Worm (Caenorhabditis elegans) whole organism, L1 larva: ENCODE results near the gene Y42H9AR.1.
A peak's percentile ranks its signal among the peaks of the same experiment; 100 is the strongest.

Experiments
- C16A3.4 ChIP-seq: fragments of 150-350 bp; optimal IDR thresholded peaks from 2 replicates; lab custom pipeline; 2014; ENCODE audit warnings: missing biosample characterization, missing genetic modification characterization
- F16B12.6 ChIP-seq: fragments of 150-350 bp; optimal IDR thresholded peaks from 2 replicates; lab custom pipeline; 2014; ENCODE audit warnings: missing biosample characterization, missing genetic modification characterization
- aha-1 ChIP-seq: fragments of 150-350 bp; optimal IDR thresholded peaks from 2 replicates; lab custom pipeline; 2014; ENCODE audit warnings: missing biosample characterization, missing genetic modification characterization
- aly-2 ChIP-seq: fragments of 150-350 bp; optimal IDR thresholded peaks from 2 replicates; lab custom pipeline; 2014; ENCODE audit warnings: missing biosample characterization, missing genetic modification characterization
- ama-1 ChIP-seq: fragments of 150-350 bp; optimal IDR thresholded peaks from 2 replicates; lab custom pipeline; 2014
- blmp-1 ChIP-seq: fragments of 150-350 bp; optimal IDR thresholded peaks from 2 replicates; lab custom pipeline; 2014; ENCODE audit warnings: missing biosample characterization, missing genetic modification characterization
- ceh-63 ChIP-seq: fragments of 200-800 bp; sonication (Bioruptor generic); optimal IDR thresholded peaks from 2 replicates; lab custom pipeline; 2018; ENCODE audit warnings: mild to moderate bottlenecking, missing genetic modification characterization, missing compliant biosample characterization
- ceh-82 ChIP-seq, 3 experiments: fragments of 150-350 bp in 1 of 3; sonication (generic microtip) in 2 of 3; optimal IDR thresholded peaks; 2 replicates each; lab custom pipeline; 2014 to 2017; ENCODE audit warnings: missing biosample characterization in 3 of 3, missing genetic modification characterization in 3 of 3
- ceh-90 ChIP-seq: sonication (generic microtip); optimal IDR thresholded peaks from 2 replicates; lab custom pipeline; 2016; ENCODE audit warnings: missing genetic modification characterization, missing compliant biosample characterization
- ces-1 ChIP-seq: fragments of 150-350 bp; optimal IDR thresholded peaks from 2 replicates; lab custom pipeline; 2014; ENCODE audit warnings: missing biosample characterization, missing genetic modification reagents, missing genetic modification characterization
- dpl-1 ChIP-seq, 3 experiments: fragments of 150-350 bp in 2 of 3; sonication (generic microtip) in 1 of 3; optimal IDR thresholded peaks; 2 replicates each; lab custom pipeline; 2014 to 2017; ENCODE audit warnings: missing biosample characterization in 3 of 3, missing genetic modification characterization in 3 of 3, missing genetic modification reagents in 3 of 3
- efl-1 ChIP-seq, 4 experiments: fragments of 150-350 bp; optimal IDR thresholded peaks in 3 of 4; peaks in 1 of 4; 1 replicate in 1 of 4; 2 replicates in 3 of 4; lab custom pipeline; 2014; ENCODE audit warnings: missing biosample characterization in 2 of 4, missing genetic modification characterization in 2 of 4, missing genetic modification reagents in 2 of 4
- egl-27 ChIP-seq, 2 experiments: fragments of 150-350 bp in 1 of 2; sonication (generic microtip); optimal IDR thresholded peaks; 3 replicates each; lab custom pipeline; 2017 to 2018; ENCODE audit warnings: missing biosample characterization in 2 of 2, missing genetic modification characterization in 2 of 2, missing genetic modification reagents in 2 of 2
- ets-5 ChIP-seq: fragments of 200-800 bp; sonication (Bioruptor generic); IDR thresholded peaks from 2 replicates; pipeline ENCODE4 v1.3.6; 2022; ENCODE audit warnings: missing genetic modification characterization, missing compliant biosample characterization
- fkh-10 ChIP-seq: sonication (generic microtip); optimal IDR thresholded peaks from 2 replicates; lab custom pipeline; 2017; ENCODE audit warnings: missing biosample characterization, missing genetic modification reagents, missing genetic modification characterization
- fkh-8 ChIP-seq: sonication (generic microtip); optimal IDR thresholded peaks from 2 replicates; lab custom pipeline; 2016; ENCODE audit warnings: mild to moderate bottlenecking, missing genetic modification characterization, missing compliant biosample characterization
- fos-1 ChIP-seq: fragments of 150-350 bp; optimal IDR thresholded peaks from 2 replicates; lab custom pipeline; 2014; ENCODE audit warnings: missing biosample characterization, missing genetic modification characterization
- grh-1 ChIP-seq: fragments of 200-800 bp; sonication (Bioruptor generic); IDR thresholded peaks from 2 replicates; pipeline ENCODE4 v1.3.6; 2022; ENCODE audit warnings: missing genetic modification reagents, missing genetic modification characterization, missing compliant biosample characterization
- hlh-17 ChIP-seq: fragments of 200-800 bp; sonication (Bioruptor generic); optimal IDR thresholded peaks from 2 replicates; lab custom pipeline; 2018; ENCODE audit warnings: missing genetic modification characterization, mild to moderate bottlenecking, missing compliant biosample characterization, moderate library complexity, borderline replicate concordance
- hlh-4 ChIP-seq: sonication (generic microtip); optimal IDR thresholded peaks from 2 replicates; lab custom pipeline; 2016; ENCODE audit warnings: mild to moderate bottlenecking, missing genetic modification characterization, missing compliant biosample characterization
- irx-1 ChIP-seq: sonication (generic microtip); optimal IDR thresholded peaks from 2 replicates; lab custom pipeline; 2016; ENCODE audit warnings: missing genetic modification characterization, missing compliant biosample characterization
- jun-1 ChIP-seq: fragments of 150-350 bp; optimal IDR thresholded peaks from 2 replicates; lab custom pipeline; 2014; ENCODE audit warnings: missing biosample characterization, missing genetic modification reagents, missing genetic modification characterization
- lin-14 ChIP-seq: fragments of 200-800 bp; sonication (Bioruptor generic); optimal IDR thresholded peaks from 2 replicates; lab custom pipeline; 2018; ENCODE audit warnings: mild to moderate bottlenecking, missing genetic modification characterization, moderate library complexity, missing compliant biosample characterization
- lin-15B ChIP-seq: fragments of 150-350 bp; sonication (generic microtip); optimal IDR thresholded peaks from 3 replicates; lab custom pipeline; 2014; ENCODE audit warnings: missing biosample characterization, missing genetic modification characterization
- lin-35 ChIP-seq, 2 experiments: fragments of 150-350 bp; optimal IDR thresholded peaks; 2 replicates each; lab custom pipeline; 2014; ENCODE audit warnings: missing biosample characterization in 2 of 2, missing genetic modification characterization in 2 of 2, missing genetic modification reagents in 2 of 2
- lin-39 ChIP-seq: fragments of 150-350 bp; optimal IDR thresholded peaks from 2 replicates; lab custom pipeline; 2014; ENCODE audit warnings: missing biosample characterization, missing genetic modification reagents, missing genetic modification characterization
- lsy-2 ChIP-seq, 2 experiments: fragments of 150-350 bp; optimal IDR thresholded peaks; 2 replicates each; lab custom pipeline; 2014; ENCODE audit warnings: missing biosample characterization in 2 of 2, missing genetic modification characterization in 2 of 2
- mab-9 ChIP-seq: fragments of 200-800 bp; sonication (Bioruptor generic); IDR thresholded peaks from 2 replicates; pipeline ENCODE4 v1.3.6; 2022; ENCODE audit warnings: missing genetic modification reagents, missing genetic modification characterization, missing compliant biosample characterization
- mdl-1 ChIP-seq, 2 experiments: fragments of 150-350 bp; optimal IDR thresholded peaks; 2 replicates each; lab custom pipeline; 2014 to 2017; ENCODE audit warnings: missing biosample characterization in 2 of 2, missing genetic modification characterization in 2 of 2, inconsistent platforms in 1 of 2
- mep-1 ChIP-seq: fragments of 150-350 bp; optimal IDR thresholded peaks from 2 replicates; lab custom pipeline; 2014; ENCODE audit warnings: missing biosample characterization, missing genetic modification characterization
- nhr-11 ChIP-seq: fragments of 150-350 bp; optimal IDR thresholded peaks from 2 replicates; lab custom pipeline; 2014; ENCODE audit warnings: missing biosample characterization, missing genetic modification characterization
- nhr-12 ChIP-seq: sonication (generic microtip); optimal IDR thresholded peaks from 2 replicates; lab custom pipeline; 2017; ENCODE audit warnings: missing biosample characterization, missing genetic modification characterization
- nhr-20 ChIP-seq: sonication (generic microtip); optimal IDR thresholded peaks from 2 replicates; lab custom pipeline; 2016; ENCODE audit warnings: mild to moderate bottlenecking, missing genetic modification characterization, missing compliant biosample characterization
- nhr-28 ChIP-seq: fragments of 150-350 bp; optimal IDR thresholded peaks from 2 replicates; lab custom pipeline; 2014; ENCODE audit warnings: missing biosample characterization, missing genetic modification characterization
- nhr-47 ChIP-seq: sonication (generic microtip); optimal IDR thresholded peaks from 2 replicates; lab custom pipeline; 2016; ENCODE audit warnings: mild to moderate bottlenecking, missing genetic modification characterization, moderate library complexity, missing compliant biosample characterization
- nhr-71 ChIP-seq: sonication (generic microtip); optimal IDR thresholded peaks from 2 replicates; lab custom pipeline; 2016; ENCODE audit warnings: mild to moderate bottlenecking, missing genetic modification characterization, moderate library complexity, missing compliant biosample characterization
- nhr-76 ChIP-seq: sonication (generic microtip); optimal IDR thresholded peaks from 2 replicates; lab custom pipeline; 2017; ENCODE audit warnings: missing biosample characterization, missing genetic modification characterization
- nhr-85 ChIP-seq: sonication (generic microtip); peaks from one replicate; lab custom pipeline; 2016; ENCODE audit warnings: missing genetic modification characterization, inconsistent platforms, missing compliant biosample characterization
- pqm-1 ChIP-seq: sonication (generic microtip); optimal IDR thresholded peaks from 3 replicates; lab custom pipeline; 2017; ENCODE audit warnings: missing biosample characterization, missing genetic modification characterization
- rnt-1 ChIP-seq: sonication (generic microtip); optimal IDR thresholded peaks from 2 replicates; lab custom pipeline; 2016; ENCODE audit warnings: mild to moderate bottlenecking, missing genetic modification characterization, moderate library complexity, missing compliant biosample characterization
- skn-1 ChIP-seq: fragments of 150-350 bp; optimal IDR thresholded peaks from 2 replicates; lab custom pipeline; 2014; ENCODE audit warnings: missing biosample characterization, missing genetic modification characterization
- snu-23 ChIP-seq: sonication (generic microtip); optimal IDR thresholded peaks from 2 replicates; lab custom pipeline; 2016; ENCODE audit warnings: missing genetic modification characterization, missing compliant biosample characterization
- sox-4 ChIP-seq: sonication (generic microtip); optimal IDR thresholded peaks from 2 replicates; lab custom pipeline; 2016; ENCODE audit warnings: missing genetic modification characterization, missing compliant biosample characterization
- sup-37 ChIP-seq: fragments of 200-800 bp; sonication (Bioruptor generic); optimal IDR thresholded peaks from 2 replicates; lab custom pipeline; 2018; ENCODE audit warnings: mild to moderate bottlenecking, missing genetic modification characterization, missing compliant biosample characterization
- unc-130 ChIP-seq: fragments of 150-350 bp; optimal IDR thresholded peaks from 2 replicates; lab custom pipeline; 2017; ENCODE audit warnings: missing biosample characterization, missing genetic modification characterization, inconsistent platforms
- vab-15 ChIP-seq: sonication (generic microtip); optimal IDR thresholded peaks from 2 replicates; lab custom pipeline; 2017; ENCODE audit warnings: missing genotype, mild to moderate bottlenecking, missing genetic modification characterization, missing compliant biosample characterization
- ztf-11 ChIP-seq, 2 experiments: sonication (generic microtip); optimal IDR thresholded peaks; 2 replicates each; lab custom pipeline; 2016 to 2017; ENCODE audit warnings: missing genetic modification characterization in 2 of 2, missing biosample characterization in 1 of 2, missing compliant biosample characterization in 1 of 2

The Y42H9AR.1 gene

ce11 chrIV:8105083-8105482 is 8.1 kb upstream of the Y42H9AR.1 start:
- TF ChIP-seq irx-1, result no peak
- TF ChIP-seq hlh-4, result no peak
- no peak for TF ChIP-seq dpl-1 (GFP tag; optimal IDR thresholded peaks at IDR 0.05; lab: Kevin White, UChicago)
- no peak for TF ChIP-seq pqm-1 (tag; lab: Kevin White, UChicago)
- no peak for TF ChIP-seq aly-2 (tag; lab: Kevin White, UChicago)
- TF ChIP-seq mdl-1 (tag; optimal IDR thresholded peaks at IDR 0.05; lab: Kevin White, UChicago), result no peak
- no peak for TF ChIP-seq unc-130 (tag; lab: Kevin White, UChicago)
- TF ChIP-seq blmp-1 (tag; lab: Kevin White, UChicago), result no peak
- no peak for TF ChIP-seq sup-37 (GFP tag; lab: Kevin White, UChicago)
- TF ChIP-seq mab-9 (GFP tag; lab: Robert Waterston, UW), result no peak
- TF ChIP-seq nhr-47 (tag; lab: Kevin White, UChicago), result no peak

- no peak for TF ChIP-seq lin-39 (tag; lab: Kevin White, UChicago)
- TF ChIP-seq ces-1 (GFP tag; lab: Kevin White, UChicago), result no peak
- no peak for TF ChIP-seq mab-9 (GFP tag; lab: Robert Waterston, UW)
Measured at ce11 chrIV:8107502-8107901, 5.7 kb upstream of the Y42H9AR.1 start, which contains the start of gene rabs-5. Gene rabs-5 (minus strand): TSS chrIV:8107602.

- TF ChIP-seq ztf-11 (tag; optimal IDR thresholded peaks at IDR 0.05; lab: Kevin White, UChicago) (no peak), F16B12.6 (tag; lab: Kevin White, UChicago) (peak; percentile 36), lin-35 (GFP tag; optimal IDR thresholded peaks at IDR 0.05; lab: Kevin White, UChicago) (peak in 1 of 2 experiments; percentile 8), fkh-8 (tag; lab: Kevin White, UChicago) (peak; percentile 4), mdl-1 (tag; optimal IDR thresholded peaks at IDR 0.05; lab: Kevin White, UChicago) (peak in 1 of 2 experiments; percentile 3), sox-4 (no peak), snu-23 (peak; percentile 57), blmp-1 (tag; lab: Kevin White, UChicago) (peak; percentile 56), efl-1 (optimal IDR thresholded peaks at IDR 0.05; lab: Kevin White, UChicago) (peak in 1 of 2 experiments; percentile 16), efl-1 (GFP tag; optimal IDR thresholded peaks at IDR 0.05 in 1 of 2; lab: Kevin White, UChicago) (peak in 1 of 2 experiments; percentile 73), vab-15 (no peak), nhr-20 (tag; lab: Kevin White, UChicago) (peak; percentile 38), grh-1 (GFP tag; lab: Robert Waterston, UW) (no peak), ets-5 (GFP tag; lab: Robert Waterston, UW) (no peak), skn-1 (peak; percentile 22), nhr-71 (tag; lab: Kevin White, UChicago) (peak; percentile 30), nhr-28 (tag; lab: Kevin White, UChicago) (no peak), egl-27 (tag; optimal IDR thresholded peaks at IDR 0.05; lab: Kevin White, UChicago) (no peak), lsy-2 (tag; optimal IDR thresholded peaks at IDR 0.05; lab: Kevin White, UChicago) (peak; percentile 13), rnt-1 (tag; lab: Kevin White, UChicago) (peak; percentile 43), lin-14 (GFP tag; lab: Kevin White, UChicago) (peak; percentile 80), ceh-82 (tag; optimal IDR thresholded peaks at IDR 0.05; lab: Kevin White, UChicago) (peak in 1 of 3 experiments; percentile 38), ceh-90 (no peak), nhr-76 (tag; lab: Kevin White, UChicago) (no peak), mep-1 (tag; lab: Kevin White, UChicago) (peak; percentile 35), nhr-11 (peak; percentile 16)
Measured at ce11 chrIV:8112187-8112586, 1.0 kb upstream of the Y42H9AR.1 start, which contains the start of gene Y42H9AR.4. Gene Y42H9AR.4 (minus strand): TSS chrIV:8112218.

- TF ChIP-seq blmp-1 (tag; lab: Kevin White, UChicago) (peak; percentile 25), hlh-17 (GFP tag; lab: Kevin White, UChicago) (no peak), efl-1 (optimal IDR thresholded peaks at IDR 0.05; lab: Kevin White, UChicago) (peak in 1 of 2 experiments; percentile 72), efl-1 (GFP tag; optimal IDR thresholded peaks at IDR 0.05 in 1 of 2; lab: Kevin White, UChicago) (peak; percentile 81 to 98), nhr-12 (no peak), ceh-63 (no peak), C16A3.4 (peak; percentile 11), fkh-10 (no peak), mab-9 (GFP tag; lab: Robert Waterston, UW) (no peak), vab-15 (peak; percentile 17), ama-1 (lab: Kevin White, UChicago) (no peak), fos-1 (tag; lab: Kevin White, UChicago) (no peak), lin-35 (GFP tag; optimal IDR thresholded peaks at IDR 0.05; lab: Kevin White, UChicago) (peak; percentile 67 to 86), jun-1 (tag; lab: Kevin White, UChicago) (no peak), nhr-85 (tag; lab: Kevin White, UChicago) (no peak), aha-1 (no peak), lin-15B (tag; lab: Kevin White, UChicago) (no peak), snu-23 (no peak), pqm-1 (tag; lab: Kevin White, UChicago) (no peak), irx-1 (no peak)
Measured at ce11 chrIV:8112646-8113045, 547 bp upstream of the Y42H9AR.1 start.
